Worm (Caenorhabditis elegans) whole organism, L4 larva: ENCODE measurements around the gene mel-28.

Experiments used
- F10B5.3 ChIP-seq: sonication (generic microtip); optimal IDR thresholded peaks from 2 replicates; lab custom pipeline; 2016; ENCODE audit warnings: mild to moderate bottlenecking, missing genetic modification characterization, missing compliant biosample characterization
- F37D6.2 ChIP-seq: sonication (generic microtip); optimal IDR thresholded peaks from 2 replicates; lab custom pipeline; 2016; ENCODE audit warnings: mild to moderate bottlenecking, missing genetic modification characterization, missing compliant biosample characterization
- R02D3.7 ChIP-seq: fragments of 150-350 bp; sonication (generic microtip); optimal IDR thresholded peaks from 3 replicates; lab custom pipeline; 2014; ENCODE audit warnings: missing biosample characterization, missing genetic modification characterization
- T26A8.4 ChIP-seq: fragments of 200-800 bp; sonication (Bioruptor generic); IDR thresholded peaks from 2 replicates; pipeline ENCODE4 v1.3.6; 2022; ENCODE audit warnings: missing genetic modification characterization, missing compliant biosample characterization
- Y105C5A.15 ChIP-seq: fragments of 200-800 bp; sonication (Bioruptor generic); IDR thresholded peaks from 2 replicates; pipeline ENCODE4 v1.3.6; 2022; ENCODE audit warnings: missing genetic modification characterization, missing compliant biosample characterization
- aha-1 ChIP-seq: fragments of 150-350 bp; peaks from one replicate; lab custom pipeline; 2014; ENCODE audit warnings: missing biosample characterization, missing genetic modification characterization
- ama-1 ChIP-seq: fragments of 150-350 bp; optimal IDR thresholded peaks from 2 replicates; lab custom pipeline; 2014; ENCODE audit warnings: inconsistent platforms, mixed read lengths
- ceh-20 ChIP-seq: fragments of 200-800 bp; sonication (Bioruptor generic); IDR thresholded peaks from 2 replicates; pipeline ENCODE4 v1.3.6; 2022; ENCODE audit warnings: missing genetic modification reagents, missing genetic modification characterization, missing compliant biosample characterization
- ceh-28 ChIP-seq: fragments of 150-350 bp; optimal IDR thresholded peaks from 2 replicates; lab custom pipeline; 2014; ENCODE audit warnings: missing biosample characterization, missing genetic modification reagents, missing genetic modification characterization
- ceh-62 ChIP-seq: sonication (generic microtip); optimal IDR thresholded peaks from 2 replicates; lab custom pipeline; 2017; ENCODE audit warnings: missing biosample characterization, missing genetic modification characterization
- ces-1 ChIP-seq: fragments of 150-350 bp; sonication (generic microtip); optimal IDR thresholded peaks from 4 replicates; lab custom pipeline; 2014; ENCODE audit warnings: missing biosample characterization, missing genetic modification reagents, missing genetic modification characterization
- cey-2 ChIP-seq: sonication (generic microtip); optimal IDR thresholded peaks from 3 replicates; lab custom pipeline; 2017; ENCODE audit warnings: missing genetic modification characterization, mild to moderate bottlenecking, missing compliant biosample characterization, antibody characterized with exemption, borderline replicate concordance; ENCODE audit not compliant: insufficient read depth
- daf-16 ChIP-seq, 3 experiments: sonication (generic microtip); optimal IDR thresholded peaks; 2 replicates each; lab custom pipeline; 2016 to 2017; ENCODE audit warnings: missing genetic modification characterization in 3 of 3, missing genetic modification reagents in 3 of 3, mild to moderate bottlenecking in 2 of 3, missing compliant biosample characterization in 2 of 3, missing biosample characterization in 1 of 3, moderate library complexity in 1 of 3
- daf-19 ChIP-seq: fragments of 200-800 bp; sonication (Bioruptor generic); conservative IDR thresholded peaks from 2 replicates; pipeline ENCODE4 v1.3.6; 2022; ENCODE audit warnings: missing genetic modification characterization, missing compliant biosample characterization
- dmd-6 ChIP-seq: fragments of 200-800 bp; sonication (Bioruptor generic); IDR thresholded peaks from 2 replicates; pipeline ENCODE4 v1.3.6; 2022; ENCODE audit warnings: missing genetic modification reagents, missing genetic modification characterization, missing compliant biosample characterization
- duxl-1 ChIP-seq: sonication (generic microtip); optimal IDR thresholded peaks from 2 replicates; lab custom pipeline; 2016; ENCODE audit warnings: mild to moderate bottlenecking, missing genetic modification characterization, moderate library complexity, missing compliant biosample characterization; ENCODE audit not compliant: poor library complexity
- fos-1 ChIP-seq: fragments of 150-350 bp; optimal IDR thresholded peaks from 2 replicates; lab custom pipeline; 2014; ENCODE audit warnings: missing biosample characterization, missing genetic modification characterization
- hlh-11 ChIP-seq: fragments of 200-800 bp; sonication (Bioruptor generic); optimal IDR thresholded peaks from 2 replicates; lab custom pipeline; 2018; ENCODE audit warnings: mild to moderate bottlenecking, missing genetic modification characterization, missing compliant biosample characterization
- hlh-30 ChIP-seq: sonication (generic microtip); optimal IDR thresholded peaks from 2 replicates; lab custom pipeline; 2017; ENCODE audit warnings: antibody characterized with exemption, mild to moderate bottlenecking, missing genetic modification characterization, missing compliant biosample characterization; ENCODE audit not compliant: insufficient read depth
- hmg-1.1 ChIP-seq: fragments of 200-800 bp; sonication (Bioruptor generic); IDR thresholded peaks from 2 replicates; pipeline ENCODE4 v1.3.6; 2022; ENCODE audit warnings: missing genetic modification reagents, missing genetic modification characterization, missing compliant biosample characterization
- jun-1 ChIP-seq: fragments of 150-350 bp; optimal IDR thresholded peaks from 2 replicates; lab custom pipeline; 2014; ENCODE audit warnings: missing biosample characterization, missing genetic modification reagents, missing genetic modification characterization
- lin-13 ChIP-seq: fragments of 150-350 bp; optimal IDR thresholded peaks from 2 replicates; lab custom pipeline; 2014; ENCODE audit warnings: missing biosample characterization, missing genetic modification reagents, missing genetic modification characterization
- lin-38 ChIP-seq: fragments of 200-800 bp; sonication (Bioruptor generic); IDR thresholded peaks from 2 replicates; pipeline ENCODE4 v1.3.6; 2022; ENCODE audit warnings: missing genetic modification reagents, missing genetic modification characterization, missing compliant biosample characterization
- lir-3 ChIP-seq: sonication (generic microtip); optimal IDR thresholded peaks from 2 replicates; lab custom pipeline; 2016; ENCODE audit warnings: mild to moderate bottlenecking, missing genetic modification characterization, missing compliant biosample characterization
- madf-9 ChIP-seq: fragments of 200-800 bp; sonication (Bioruptor generic); conservative IDR thresholded peaks from 2 replicates; pipeline ENCODE4 v1.3.6; 2022; ENCODE audit warnings: missing genetic modification reagents, missing genetic modification characterization, missing compliant biosample characterization
- mdt-29 ChIP-seq: fragments of 200-800 bp; sonication (Bioruptor generic); IDR thresholded peaks from 2 replicates; pipeline ENCODE4 v1.3.6; 2022; ENCODE audit warnings: missing genetic modification reagents, missing genetic modification characterization, missing compliant biosample characterization
- mes-2 ChIP-seq: sonication (generic microtip); optimal IDR thresholded peaks from 2 replicates; lab custom pipeline; 2016; ENCODE audit warnings: missing genotype, mild to moderate bottlenecking, missing genetic modification characterization, missing compliant biosample characterization; ENCODE audit not compliant: poor library complexity, severe bottlenecking
- mxl-3 ChIP-seq: fragments of 200-800 bp; sonication (Bioruptor generic); optimal IDR thresholded peaks from 2 replicates; lab custom pipeline; 2018; ENCODE audit warnings: mild to moderate bottlenecking, missing genetic modification characterization, missing compliant biosample characterization
- nhr-10 ChIP-seq: fragments of 150-350 bp; optimal IDR thresholded peaks from 2 replicates; lab custom pipeline; 2014; ENCODE audit warnings: missing biosample characterization, missing genetic modification characterization
- nhr-11 ChIP-seq: fragments of 150-350 bp; optimal IDR thresholded peaks from 2 replicates; lab custom pipeline; 2014; ENCODE audit warnings: missing biosample characterization, missing genetic modification characterization
- nhr-237 ChIP-seq: sonication (generic microtip); optimal IDR thresholded peaks from 2 replicates; lab custom pipeline; 2017; ENCODE audit warnings: missing biosample characterization, missing genetic modification characterization
- nhr-28 ChIP-seq: fragments of 150-350 bp; optimal IDR thresholded peaks from 2 replicates; lab custom pipeline; 2014; ENCODE audit warnings: missing biosample characterization, missing genetic modification characterization
- nhr-41 ChIP-seq: fragments of 200-800 bp; sonication (Bioruptor generic); IDR thresholded peaks from 2 replicates; pipeline ENCODE4 v1.3.6; 2022; ENCODE audit warnings: missing genetic modification reagents, missing genetic modification characterization, missing compliant biosample characterization
- nhr-6 ChIP-seq: fragments of 150-350 bp; optimal IDR thresholded peaks from 2 replicates; lab custom pipeline; 2014; ENCODE audit warnings: missing biosample characterization, missing genetic modification characterization
- saeg-2 ChIP-seq: fragments of 200-800 bp; sonication (Bioruptor generic); IDR thresholded peaks from 2 replicates; pipeline ENCODE4 v1.3.6; 2022; ENCODE audit warnings: missing genetic modification reagents, missing genetic modification characterization, missing compliant biosample characterization
- unc-62 ChIP-seq, 3 experiments: fragments of 150-350 bp in 1 of 3; sonication (generic microtip); optimal IDR thresholded peaks in 2 of 3; peaks in 1 of 3; 1 replicate in 1 of 3; 2 replicates in 2 of 3; lab custom pipeline; 2014 to 2017; ENCODE audit warnings: missing biosample characterization in 3 of 3, missing genetic modification characterization in 3 of 3, missing genetic modification reagents in 3 of 3, missing genotype in 1 of 3
- zfp-2 ChIP-seq: sonication (generic microtip); optimal IDR thresholded peaks from 2 replicates; lab custom pipeline; 2016; ENCODE audit warnings: mild to moderate bottlenecking, missing genetic modification characterization, missing compliant biosample characterization
- ztf-7 ChIP-seq: fragments of 150-350 bp; optimal IDR thresholded peaks from 2 replicates; lab custom pipeline; 2014; ENCODE audit warnings: missing biosample characterization, missing genetic modification characterization

The mel-28 gene

DNA sequence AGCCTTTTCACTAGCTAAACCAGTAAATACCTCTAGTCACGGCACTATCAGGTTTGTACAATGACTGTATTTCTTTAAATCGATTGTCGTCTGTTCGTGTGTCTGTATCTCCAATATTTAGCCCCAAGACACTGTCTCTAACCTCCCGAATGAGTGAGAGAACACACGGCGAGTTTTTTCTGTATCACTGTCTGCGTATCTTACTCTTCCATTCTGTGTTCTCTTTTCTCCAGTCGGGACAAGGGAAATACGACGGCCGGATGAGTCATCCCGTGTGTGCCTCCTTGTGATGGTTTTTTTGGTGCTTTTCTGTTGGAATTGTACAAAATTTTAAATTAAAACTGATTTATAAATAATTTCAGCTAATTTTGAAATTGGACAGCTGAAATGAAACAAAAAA, 10.2 kb downstream of the mel-28 start (continued):
- TF ChIP-seq cey-2 = peak; percentile 24
- TF ChIP-seq fos-1 (tag; lab: Kevin White, UChicago) = peak; percentile 77
- TF ChIP-seq ceh-20 (GFP tag; lab: Robert Waterston, UW) = no peak
- peak; percentile 85 for TF ChIP-seq mxl-3
- TF ChIP-seq nhr-11 = peak; percentile 13
- no peak for TF ChIP-seq R02D3.7 (tag; lab: Kevin White, UChicago)
- peak; percentile 81 for TF ChIP-seq hmg-1.1
- no peak for TF ChIP-seq ces-1 (GFP tag; lab: Kevin White, UChicago)
- TF ChIP-seq hlh-30 (tag; lab: Kevin White, UChicago) = peak; percentile 94
- no peak for TF ChIP-seq lin-13 (GFP tag; lab: Kevin White, UChicago)
- TF ChIP-seq ceh-62 (tag; lab: Kevin White, UChicago) = no peak
- TF ChIP-seq duxl-1 (tag; lab: Kevin White, UChicago) = peak; percentile 48
- peak; percentile 87 for TF ChIP-seq nhr-6 (tag; lab: Kevin White, UChicago)
- peak; percentile 60 for TF ChIP-seq lin-38 (GFP tag; lab: Robert Waterston, UW)
- TF ChIP-seq ceh-28 (tag; lab: Kevin White, UChicago) = peak; percentile 6
- TF ChIP-seq zfp-2 = no peak
- peak; percentile 93 for TF ChIP-seq hlh-11 (tag; lab: Kevin White, UChicago)
- TF ChIP-seq dmd-6 (GFP tag; lab: Robert Waterston, UW) = peak; percentile 62
- peak; percentile 67 for TF ChIP-seq T26A8.4 (GFP tag; lab: Robert Waterston, UW)
- peak; percentile 85 for TF ChIP-seq mes-2 (tag; lab: Kevin White, UChicago)
- 0 out of 2 replicates have a peak, but pooled peaks have one; percentile 6 for TF ChIP-seq Y105C5A.15 (GFP tag; lab: Robert Waterston, UW)
- peak; percentile 10 for TF ChIP-seq F10B5.3 (tag; lab: Kevin White, UChicago)
- TF ChIP-seq mdt-29 (GFP tag; lab: Robert Waterston, UW) = peak; percentile 17; the same call in 1 of the 2 replicates
- TF ChIP-seq lir-3 (tag; lab: Kevin White, UChicago) = no peak
- peak in 1 of 2 experiments; percentile 98 for TF ChIP-seq unc-62 (GFP tag; optimal IDR thresholded peaks at IDR 0.05 in 1 of 2; lab: Kevin White, UChicago)
- no peak for TF ChIP-seq unc-62 (tag; optimal IDR thresholded peaks at IDR 0.05; lab: Kevin White, UChicago)
- no peak for TF ChIP-seq nhr-10 (tag; lab: Kevin White, UChicago)
- TF ChIP-seq aha-1 (tag; lab: Kevin White, UChicago) = peak; percentile 7
- no peak for TF ChIP-seq nhr-41
- TF ChIP-seq madf-9 (GFP tag; lab: Robert Waterston, UW) = 0 out of 2 replicates have a peak, but pooled peaks have one; percentile 20
- peak; percentile 25 for TF ChIP-seq ztf-7 (tag; lab: Kevin White, UChicago)
- peak; percentile 79 for TF ChIP-seq jun-1 (tag; lab: Kevin White, UChicago)

- TF ChIP-seq hlh-30 (tag; lab: Kevin White, UChicago) (peak; percentile 32), daf-16 (GFP tag; optimal IDR thresholded peaks at IDR 0.05; lab: Kevin White, UChicago) (no peak), daf-16 (tag; optimal IDR thresholded peaks at IDR 0.05; lab: Kevin White, UChicago) (peak; percentile 17), saeg-2 (GFP tag; lab: Robert Waterston, UW) (no peak), nhr-28 (peak; percentile 15), aha-1 (tag; lab: Kevin White, UChicago) (peak; percentile 42), daf-19 (GFP tag; lab: Robert Waterston, UW) (no peak), nhr-237 (tag; lab: Kevin White, UChicago) (no peak), dmd-6 (GFP tag; lab: Robert Waterston, UW) (0 out of 2 replicates have a peak, but pooled peaks have one; percentile 8)
These were observed 10.7 kb downstream of the mel-28 start, which contains the start of gene tag-325 for ce11 chrIII:4796536-4796935. tag-325 (plus strand) TSS chrIII:4796836.

ce11 chrIII:4802707-4803106, 16.8 kb downstream of the mel-28 start, which contains the start of gene metl-5:
metl-5 (plus strand) TSS chrIII:4803007.
- peak; percentile 9 for TF ChIP-seq ama-1 (lab: Kevin White, UChicago)
- no peak for TF ChIP-seq F37D6.2 (tag; lab: Kevin White, UChicago)
